Fruit fly (Drosophila melanogaster) whole organism, embryonic: Measurements from ENCODE around the gene CG5850.

Experiments used
- Adf1 ChIP-seq: fragments of 200-800 bp; sonication (Bioruptor generic); IDR thresholded peaks from 2 replicates; pipeline ENCODE4 v1.3.6; 2022; ENCODE audit warnings: missing biosample characterization, missing genetic modification characterization
- Aef1 ChIP-seq: fragments of 200-800 bp; sonication (Bioruptor generic); IDR thresholded peaks from 3 replicates; pipeline ENCODE4 v1.3.6; 2022; ENCODE audit warnings: missing biosample characterization, missing genetic modification characterization
- Antp ChIP-seq: fragments of 200-800 bp; sonication (Bioruptor generic); optimal IDR thresholded peaks from 3 replicates; lab custom pipeline; 2016; ENCODE audit warnings: missing biosample characterization, missing genetic modification characterization
- Awh ChIP-seq: fragments of 200-800 bp; sonication (Bioruptor generic); IDR thresholded peaks from 2 replicates; pipeline ENCODE4, ENCODE4 v1.3.6; 2022; ENCODE audit warnings: missing biosample characterization, missing genetic modification characterization
- CG12219 ChIP-seq: fragments of 200-800 bp; sonication (Bioruptor generic); optimal IDR thresholded peaks from 3 replicates; lab custom pipeline; 2018; ENCODE audit warnings: missing biosample characterization, mild to moderate bottlenecking, missing genetic modification characterization
- CG12299 ChIP-seq: fragments of 200-800 bp; sonication (Bioruptor generic); optimal IDR thresholded peaks from 2 replicates; lab custom pipeline; 2018; ENCODE audit warnings: missing biosample characterization, mild to moderate bottlenecking, missing genetic modification characterization
- CG12769 ChIP-seq: fragments of 200-800 bp; sonication (Bioruptor generic); optimal IDR thresholded peaks from 2 replicates; lab custom pipeline; 2019; ENCODE audit warnings: missing biosample characterization, mild to moderate bottlenecking, missing genetic modification characterization, moderate library complexity
- CG14441 ChIP-seq: fragments of 200-800 bp; sonication (Bioruptor generic); IDR thresholded peaks from 2 replicates; pipeline ENCODE4 v1.3.6; 2022; ENCODE audit warnings: missing biosample characterization, missing genetic modification characterization
- CG15073 ChIP-seq: fragments of 200-800 bp; sonication (Bioruptor generic); optimal IDR thresholded peaks from 2 replicates; lab custom pipeline; 2016; ENCODE audit warnings: missing biosample characterization, missing genetic modification characterization
- CG15601 ChIP-seq: fragments of 200-800 bp; sonication (Bioruptor generic); optimal IDR thresholded peaks from 3 replicates; lab custom pipeline; 2019; ENCODE audit warnings: missing biosample characterization, mild to moderate bottlenecking, missing genetic modification characterization, moderate library complexity
- CG2199 ChIP-seq: fragments of 200-800 bp; sonication (Bioruptor generic); IDR thresholded peaks from 3 replicates; pipeline ENCODE4 v1.3.6; 2022; ENCODE audit warnings: missing biosample characterization, missing genetic modification characterization
- CG30020 ChIP-seq: fragments of 200-800 bp; optimal IDR thresholded peaks from 2 replicates; lab custom pipeline; 2019; ENCODE audit warnings: missing biosample characterization, mild to moderate bottlenecking, missing genetic modification characterization, moderate library complexity
- CG33213 ChIP-seq: fragments of 200-800 bp; sonication (Bioruptor generic); optimal IDR thresholded peaks from 3 replicates; lab custom pipeline; 2016; ENCODE audit warnings: missing biosample characterization, missing genetic modification characterization
- CG4360 ChIP-seq: fragments of 200-800 bp; sonication (Bioruptor generic); IDR thresholded peaks from 2 replicates; pipeline ENCODE4 v1.3.6; 2022; ENCODE audit warnings: missing biosample characterization, missing genetic modification characterization
- CG5953 ChIP-seq: fragments of 200-800 bp; sonication (Bioruptor generic); IDR thresholded peaks from 2 replicates; pipeline ENCODE4 v1.3.6; 2022; ENCODE audit warnings: missing biosample characterization, missing genetic modification characterization
- CG6791 ChIP-seq: fragments of 200-800 bp; sonication (Bioruptor generic); IDR thresholded peaks from 3 replicates; pipeline ENCODE4 v1.3.6; 2022; ENCODE audit warnings: missing biosample characterization, missing genetic modification characterization; ENCODE audit not compliant: partially characterized antibody
- CG8388 ChIP-seq: fragments of 200-800 bp; sonication (Bioruptor generic); optimal IDR thresholded peaks from 2 replicates; lab custom pipeline; 2019; ENCODE audit warnings: missing biosample characterization, mild to moderate bottlenecking, missing genetic modification characterization, moderate library complexity
- CG9797 ChIP-seq: fragments of 200-800 bp; sonication (Bioruptor generic); optimal IDR thresholded peaks from 3 replicates; lab custom pipeline; 2018; ENCODE audit warnings: missing biosample characterization, mild to moderate bottlenecking, missing genetic modification characterization
- Dll ChIP-seq: fragments of 200-800 bp; sonication (Bioruptor generic); IDR thresholded peaks from 4 replicates; pipeline ENCODE4 v1.3.6; 2022; ENCODE audit warnings: missing biosample characterization, missing genetic modification characterization; ENCODE audit not compliant: partially characterized antibody
- Drgx ChIP-seq: fragments of 200-800 bp; sonication (Bioruptor generic); IDR thresholded peaks from 2 replicates; pipeline ENCODE4 v1.3.6; 2022; ENCODE audit warnings: missing biosample characterization, missing genetic modification characterization
- E2f2 ChIP-seq: fragments of 200-800 bp; sonication (Bioruptor generic); IDR thresholded peaks from 2 replicates; pipeline ENCODE4 v1.3.6; 2022; ENCODE audit warnings: missing biosample characterization, missing genetic modification characterization
- Ets97D ChIP-seq: fragments of 200-800 bp; sonication (Bioruptor generic); optimal IDR thresholded peaks from 3 replicates; lab custom pipeline; 2016; ENCODE audit warnings: missing biosample characterization, missing genetic modification characterization
- HmgD ChIP-seq: fragments of 200-800 bp; sonication (Bioruptor generic); optimal IDR thresholded peaks from 3 replicates; lab custom pipeline; 2016; ENCODE audit warnings: missing biosample characterization, missing genetic modification characterization
- Hr39 ChIP-seq: fragments of >200 bp; optimal IDR thresholded peaks from 2 replicates; lab custom pipeline; 2017
- Med ChIP-seq: fragments of 200-800 bp; sonication (Bioruptor generic); peaks from one replicate; lab custom pipeline; 2016; ENCODE audit warnings: missing biosample characterization, missing genetic modification characterization, mild to moderate bottlenecking, inconsistent platforms, moderate library complexity
- Opbp ChIP-seq: fragments of 200-800 bp; sonication (Bioruptor generic); IDR thresholded peaks from 3 replicates; pipeline ENCODE4 v1.3.6; 2022; ENCODE audit warnings: missing biosample characterization, missing genetic modification characterization; ENCODE audit not compliant: partially characterized antibody
- Scr ChIP-seq: fragments of 200-800 bp; sonication (Bioruptor generic); IDR thresholded peaks from 2 replicates; pipeline ENCODE4 v1.3.6; 2022; ENCODE audit warnings: missing biosample characterization, missing genetic modification characterization; ENCODE audit not compliant: partially characterized antibody
- bbx ChIP-seq: fragments of 200-800 bp; sonication (Bioruptor generic); IDR thresholded peaks from 2 replicates; pipeline ENCODE4 v1.3.6; 2022; ENCODE audit warnings: missing biosample characterization, missing genetic modification characterization; ENCODE audit not compliant: partially characterized antibody
- cg ChIP-seq: fragments of 200-800 bp; sonication (Bioruptor generic); optimal IDR thresholded peaks from 3 replicates; lab custom pipeline; 2019; ENCODE audit warnings: missing biosample characterization, mild to moderate bottlenecking, missing genetic modification characterization, moderate library complexity
- chinmo ChIP-seq: fragments of 200-800 bp; sonication (Bioruptor generic); IDR thresholded peaks from 4 replicates; pipeline ENCODE4 v1.3.6; 2022; ENCODE audit warnings: missing biosample characterization, missing genetic modification characterization; ENCODE audit not compliant: partially characterized antibody
- ci ChIP-seq: fragments of 200-800 bp; sonication (Bioruptor generic); IDR thresholded peaks from 3 replicates; pipeline ENCODE4 v1.3.6; 2022; ENCODE audit warnings: missing biosample characterization, missing genetic modification characterization
- crol ChIP-seq: fragments of 200-800 bp; sonication (Bioruptor generic); IDR thresholded peaks from 2 replicates; pipeline ENCODE4 v1.3.6; 2022; ENCODE audit warnings: missing biosample characterization, missing genetic modification characterization
- dm ChIP-seq: fragments of 200-800 bp; sonication (Bioruptor generic); optimal IDR thresholded peaks from 3 replicates; lab custom pipeline; 2016; ENCODE audit warnings: missing biosample characterization, missing genetic modification characterization
- hbn ChIP-seq: fragments of 200-800 bp; sonication (Bioruptor generic); IDR thresholded peaks from 2 replicates; pipeline ENCODE4 v1.3.6; 2022; ENCODE audit warnings: missing biosample characterization, missing genetic modification characterization; ENCODE audit not compliant: partially characterized antibody
- ind ChIP-seq: fragments of 200-800 bp; sonication (Bioruptor generic); optimal IDR thresholded peaks from 3 replicates; lab custom pipeline; 2016; ENCODE audit warnings: missing biosample characterization, missing genetic modification characterization
- insv ChIP-seq, 2 experiments: fragments of 200-800 bp; sonication (Bioruptor generic); optimal IDR thresholded peaks; 3 replicates each; lab custom pipeline; 2016 to 2018; ENCODE audit warnings: missing biosample characterization in 2 of 2, missing genetic modification characterization in 2 of 2
- luna ChIP-seq: fragments of 200-800 bp; sonication (Bioruptor generic); optimal IDR thresholded peaks from 2 replicates; lab custom pipeline; 2016; ENCODE audit warnings: missing biosample characterization, missing genetic modification characterization
- maf-S ChIP-seq: fragments of 200-800 bp; sonication (Bioruptor generic); optimal IDR thresholded peaks from 2 replicates; lab custom pipeline; 2016; ENCODE audit warnings: missing biosample characterization, missing genetic modification characterization
- mld ChIP-seq: fragments of 200-800 bp; sonication (Bioruptor generic); IDR thresholded peaks from 3 replicates; pipeline ENCODE4 v1.3.6; 2022; ENCODE audit warnings: missing biosample characterization, missing genetic modification characterization; ENCODE audit not compliant: partially characterized antibody
- nerfin-1 ChIP-seq: fragments of 200-800 bp; sonication (Bioruptor generic); optimal IDR thresholded peaks from 3 replicates; lab custom pipeline; 2019; ENCODE audit warnings: missing biosample characterization, mild to moderate bottlenecking, missing genetic modification characterization, moderate library complexity
- nom ChIP-seq: fragments of 200-800 bp; sonication (Bioruptor generic); optimal IDR thresholded peaks from 2 replicates; lab custom pipeline; 2017; ENCODE audit warnings: missing biosample characterization, missing genetic modification characterization, mild to moderate bottlenecking, moderate library complexity, missing genetic modification reagents
- pb ChIP-seq: fragments of 200-800 bp; sonication (Bioruptor generic); optimal IDR thresholded peaks from 3 replicates; lab custom pipeline; 2016; ENCODE audit warnings: missing biosample characterization, missing genetic modification characterization
- rib ChIP-seq: fragments of 200-800 bp; sonication (Bioruptor generic); IDR thresholded peaks from 2 replicates; pipeline ENCODE4 v1.3.6; 2022; ENCODE audit warnings: missing biosample characterization, missing genetic modification characterization
- sens ChIP-seq: fragments of 200-800 bp; sonication (Bioruptor generic); peaks from one replicate; lab custom pipeline; 2016; ENCODE audit warnings: missing biosample characterization, missing genetic modification characterization
- sim ChIP-seq: fragments of 200-800 bp; sonication (Bioruptor generic); IDR thresholded peaks from 2 replicates; pipeline ENCODE4 v1.3.6; 2022; ENCODE audit warnings: missing biosample characterization, missing genetic modification characterization
- sna ChIP-seq: fragments of 200-800 bp; sonication (Bioruptor generic); IDR thresholded peaks from 2 replicates; pipeline ENCODE4 v1.3.6; 2022; ENCODE audit warnings: missing biosample characterization, missing genetic modification characterization; ENCODE audit not compliant: partially characterized antibody
- vnd ChIP-seq: fragments of 200-800 bp; sonication (Bioruptor generic); IDR thresholded peaks from 3 replicates; pipeline ENCODE4 v1.3.6; 2022; ENCODE audit warnings: missing biosample characterization, missing genetic modification characterization; ENCODE audit not compliant: partially characterized antibody
- vvl ChIP-seq: fragments of 200-800 bp; sonication (Bioruptor generic); IDR thresholded peaks from 2 replicates; pipeline ENCODE4 v1.3.6; 2022; ENCODE audit warnings: missing biosample characterization, missing genetic modification characterization
- wek ChIP-seq: fragments of 200-800 bp; sonication (Bioruptor generic); optimal IDR thresholded peaks from 3 replicates; lab custom pipeline; 2018; ENCODE audit warnings: missing biosample characterization, mild to moderate bottlenecking, missing genetic modification characterization, moderate library complexity
- zfh1 ChIP-seq: fragments of 200-800 bp; sonication (Bioruptor generic); IDR thresholded peaks from 3 replicates; pipeline ENCODE4 v1.3.6; 2022; ENCODE audit warnings: missing biosample characterization, missing genetic modification characterization

CG5850 gene

DNA sequence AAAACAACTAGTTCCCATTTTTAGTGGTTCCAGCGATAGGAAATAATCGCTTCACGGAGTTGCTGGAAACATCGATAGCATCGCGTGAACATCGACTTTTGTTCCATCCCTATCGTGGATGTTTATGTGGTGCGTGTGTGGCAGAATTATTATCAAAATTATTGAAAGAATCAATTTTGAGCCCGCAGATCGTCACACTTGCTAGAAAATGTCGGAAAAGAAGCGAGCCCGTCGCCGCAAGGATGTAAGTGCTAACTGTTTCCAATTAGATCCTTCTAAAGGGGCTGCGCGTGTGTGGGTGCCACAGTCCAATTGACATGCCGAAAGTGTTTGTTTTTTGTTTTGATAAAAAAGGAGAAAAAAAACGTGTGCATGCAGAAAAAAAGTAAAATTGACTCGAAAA, 45.5 kb upstream of the CG5850 start, which contains the start of gene Trp1 (continued):
- TF ChIP-seq Opbp (peak; percentile 97), sim (GFP tag; lab: Robert Waterston, UW) (no peak), CG33213 (GFP tag; lab: Kevin White, UChicago) (no peak), CG12769 (tag; lab: Kevin White, UChicago) (no peak), CG8388 (GFP tag; lab: Kevin White, UChicago) (no peak), CG5953 (GFP tag; lab: Robert Waterston, UW) (no peak), CG12299 (tag; lab: Kevin White, UChicago) (no peak), CG14441 (GFP tag; lab: Robert Waterston, UW) (no peak), CG15073 (GFP tag; lab: Kevin White, UChicago) (no peak), pb (no peak), insv (GFP tag; optimal IDR thresholded peaks at IDR 0.05; lab: Kevin White, UChicago) (peak in 1 of 2 experiments; percentile 64), CG12219 (no peak), CG30020 (tag; lab: Kevin White, UChicago) (peak; percentile 63), Awh (GFP tag; lab: Robert Waterston, UW) (no peak), ind (no peak), maf-S (no peak)
- TF ChIP-seq, all 482 proteins: peak for 80

DNA sequence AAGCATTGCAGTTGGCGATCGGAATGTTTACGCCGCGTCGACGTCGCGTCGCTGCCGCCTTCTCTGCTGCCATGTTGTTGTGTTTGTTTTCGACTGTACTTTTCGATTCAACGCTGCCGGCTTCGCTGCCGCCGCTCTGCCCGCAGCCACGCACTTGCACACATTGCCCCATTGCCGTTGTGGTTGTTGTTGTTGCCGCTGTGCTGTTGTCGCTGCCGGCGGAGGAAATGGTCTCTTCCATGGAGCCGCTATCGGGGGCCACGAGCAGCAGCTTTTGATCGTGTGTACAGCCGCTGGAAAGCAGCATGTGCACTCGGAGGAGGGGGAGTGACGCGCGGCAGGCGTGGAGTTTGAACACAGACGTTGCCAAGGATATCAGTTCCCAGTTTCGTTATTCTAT, 40.8 kb upstream of the CG5850 start:
- TF ChIP-seq CG15601 (tag; lab: Kevin White, UChicago) (peak; percentile 77), mld (peak; percentile 38; the same call in 1 of the 3 replicates), chinmo (GFP tag; lab: Robert Waterston, UW) (0 out of 4 replicates have a peak, but pooled peaks have one; percentile 11), CG4360 (GFP tag; lab: Robert Waterston, UW) (peak; percentile 99), CG2199 (GFP tag; lab: Robert Waterston, UW) (0 out of 3 replicates have a peak, but pooled peaks have one; percentile 45), Ets97D (GFP tag; lab: Kevin White, UChicago) (peak; percentile 54), E2f2 (GFP tag; lab: Robert Waterston, UW) (peak; percentile 18; the same call in 1 of the 2 replicates), nom (peak; percentile 42), hbn (GFP tag; lab: Robert Waterston, UW) (peak; percentile 39; the same call in 1 of the 2 replicates), Med (GFP tag; lab: Kevin White, UChicago) (peak; percentile 84), HmgD (GFP tag; lab: Kevin White, UChicago) (peak; percentile 17), rib (no peak), CG6791 (GFP tag; lab: Robert Waterston, UW) (peak; percentile 35; the same call in 1 of the 3 replicates), sna (GFP tag; lab: Robert Waterston, UW) (0 out of 2 replicates have a peak, but pooled peaks have one; percentile 44), cg (GFP tag; lab: Kevin White, UChicago) (peak; percentile 42), Aef1 (peak; percentile 37; the same call in 2 of the 3 replicates), dm (GFP tag; lab: Kevin White, UChicago) (peak; percentile 47), Scr (GFP tag; lab: Robert Waterston, UW) (peak; percentile 17; the same call in 1 of the 2 replicates), Adf1 (peak; percentile 97), Dll (GFP tag; lab: Robert Waterston, UW) (0 out of 4 replicates have a peak, but pooled peaks have one; percentile 11), CG9797 (GFP tag; lab: Kevin White, UChicago) (no peak), Antp (GFP tag; lab: Kevin White, UChicago) (no peak), ci (GFP tag; lab: Robert Waterston, UW) (peak; percentile 73), vnd (GFP tag; lab: Robert Waterston, UW) (no peak), zfh1 (0 out of 3 replicates have a peak, but pooled peaks have one; percentile 4), vvl (GFP tag; lab: Robert Waterston, UW) (peak; percentile 26; the same call in 1 of the 2 replicates), sens (peak; percentile 59), luna (no peak), crol (peak; percentile 61; the same call in 1 of the 2 replicates), bbx (0 out of 2 replicates have a peak, but pooled peaks have one; percentile 31), Hr39 (lab: Kevin White, UChicago) (no peak), nerfin-1 (peak; percentile 61), Drgx (GFP tag; lab: Robert Waterston, UW) (peak; percentile 18; the same call in 1 of the 2 replicates), wek (GFP tag; lab: Kevin White, UChicago) (peak; percentile 15)
